Worm (Caenorhabditis elegans): ENCODE measurements around the gene T28A11.17.

- TF ChIP-seq unc-62 (GFP tag; optimal IDR thresholded peaks at IDR 0.05) (no peak), sptf-1 (tag; optimal IDR thresholded peaks at IDR 0.05) (no peak), ztf-11 (tag; optimal IDR thresholded peaks at IDR 0.05) (no peak)
Observed at ce11 chrV:3244703-3245102, 21.4 kb downstream of the T28A11.17 start, which contains the start of gene srj-7.
